Fruit fly (Drosophila melanogaster) whole organism, prepupa: Measurements from ENCODE around the gene CG7497.
A peak's percentile ranks its signal among the peaks of the same experiment; 100 is the strongest.

Experiments used
- CG10669 ChIP-seq: fragments of 200-800 bp; sonication (Bioruptor generic); optimal IDR thresholded peaks from 3 replicates; lab custom pipeline; 2018; ENCODE audit warnings: missing biosample characterization, mild to moderate bottlenecking, missing genetic modification characterization, moderate library complexity
- CG11762 ChIP-seq: fragments of 200-800 bp; sonication (Bioruptor generic); optimal IDR thresholded peaks from 3 replicates; lab custom pipeline; 2016; ENCODE audit warnings: missing biosample characterization, missing genetic modification characterization; ENCODE audit not compliant: insufficient read depth
- CG15336 ChIP-seq: fragments of 200-800 bp; sonication (Bioruptor generic); IDR thresholded peaks from 2 replicates; pipeline ENCODE4 v1.3.6; 2022; ENCODE audit warnings: missing biosample characterization, missing genetic modification characterization
- CG1621 ChIP-seq: fragments of 200-800 bp; sonication (Bioruptor generic); optimal IDR thresholded peaks from 3 replicates; lab custom pipeline; 2018; ENCODE audit warnings: missing biosample characterization, mild to moderate bottlenecking, missing genetic modification characterization
- CG16779 ChIP-seq: fragments of 200-800 bp; sonication (Bioruptor generic); optimal IDR thresholded peaks from 3 replicates; lab custom pipeline; 2017; ENCODE audit warnings: missing biosample characterization, mild to moderate bottlenecking, missing genetic modification characterization
- CG3032 ChIP-seq: fragments of 200-800 bp; optimal IDR thresholded peaks from 2 replicates; lab custom pipeline; 2019; ENCODE audit warnings: missing biosample characterization, mild to moderate bottlenecking, missing genetic modification characterization, moderate library complexity
- CG31627 ChIP-seq: fragments of 200-800 bp; sonication (Bioruptor generic); optimal IDR thresholded peaks from 3 replicates; lab custom pipeline; 2016; ENCODE audit warnings: missing biosample characterization, missing genetic modification characterization
- CG32006 ChIP-seq: fragments of 200-800 bp; sonication (Bioruptor generic); optimal IDR thresholded peaks from 3 replicates; lab custom pipeline; 2017; ENCODE audit warnings: missing biosample characterization, mild to moderate bottlenecking, missing genetic modification characterization
- CG34406 ChIP-seq: fragments of 200-800 bp; sonication (Bioruptor generic); optimal IDR thresholded peaks from 3 replicates; lab custom pipeline; 2016; ENCODE audit warnings: missing biosample characterization, missing genetic modification characterization
- CG3919 ChIP-seq: fragments of 200-800 bp; sonication (Bioruptor generic); optimal IDR thresholded peaks from 3 replicates; lab custom pipeline; 2016; ENCODE audit warnings: missing biosample characterization, missing genetic modification characterization
- CG4318 ChIP-seq: fragments of 200-800 bp; sonication (Bioruptor generic); optimal IDR thresholded peaks from 3 replicates; lab custom pipeline; 2017; ENCODE audit warnings: missing biosample characterization, mild to moderate bottlenecking, missing genetic modification characterization
- CG6163 ChIP-seq: fragments of 200-800 bp; sonication (Bioruptor generic); IDR thresholded peaks from 3 replicates; pipeline ENCODE4 v1.3.6; 2022; ENCODE audit warnings: missing biosample characterization, missing genetic modification characterization
- CG6276 ChIP-seq: fragments of 200-800 bp; sonication (Bioruptor generic); optimal IDR thresholded peaks from 2 replicates; lab custom pipeline; 2017; ENCODE audit warnings: missing biosample characterization, mild to moderate bottlenecking, missing genetic modification characterization
- CG6792 ChIP-seq: fragments of 200-800 bp; sonication (Bioruptor generic); optimal IDR thresholded peaks from 3 replicates; lab custom pipeline; 2016; ENCODE audit warnings: missing biosample characterization, missing genetic modification characterization
- CG6808 ChIP-seq: fragments of 200-800 bp; sonication (Bioruptor generic); optimal IDR thresholded peaks from 3 replicates; lab custom pipeline; 2017; ENCODE audit warnings: missing biosample characterization, missing genetic modification characterization, mild to moderate bottlenecking, moderate library complexity, missing genetic modification reagents
- CG6854 ChIP-seq: fragments of 200-800 bp; sonication (Bioruptor generic); optimal IDR thresholded peaks from 2 replicates; lab custom pipeline; 2017; ENCODE audit warnings: missing biosample characterization, mild to moderate bottlenecking, missing genetic modification characterization
- CG8119 ChIP-seq: fragments of 200-800 bp; sonication (Bioruptor generic); IDR thresholded peaks from 3 replicates; pipeline ENCODE4 v1.3.6; 2022; ENCODE audit warnings: missing biosample characterization, missing genetic modification characterization
- CG8319 ChIP-seq: fragments of 200-800 bp; sonication (Bioruptor generic); optimal IDR thresholded peaks from 3 replicates; lab custom pipeline; 2016; ENCODE audit warnings: missing biosample characterization, missing genetic modification characterization
- CG8632 ChIP-seq: fragments of 200-800 bp; sonication (Bioruptor generic); optimal IDR thresholded peaks from 3 replicates; lab custom pipeline; 2016; ENCODE audit warnings: missing biosample characterization, missing genetic modification characterization
- Eip93F ChIP-seq: fragments of 200-800 bp; sonication (Bioruptor generic); optimal IDR thresholded peaks from 2 replicates; lab custom pipeline; 2016; ENCODE audit warnings: missing biosample characterization, mild to moderate bottlenecking, missing genetic modification characterization
- Ets21C ChIP-seq: fragments of 200-800 bp; sonication (Bioruptor generic); optimal IDR thresholded peaks from 3 replicates; lab custom pipeline; 2016; ENCODE audit warnings: missing biosample characterization, missing genetic modification characterization
- Ets96B ChIP-seq: fragments of 200-800 bp; optimal IDR thresholded peaks from 2 replicates; lab custom pipeline; 2019; ENCODE audit warnings: missing biosample characterization, mild to moderate bottlenecking, missing genetic modification characterization, moderate library complexity
- Gug ChIP-seq: fragments of 200-800 bp; sonication (Bioruptor generic); IDR thresholded peaks from 2 replicates; pipeline ENCODE4 v1.3.6; 2022; ENCODE audit warnings: missing biosample characterization, missing genetic modification characterization
- Hr38 ChIP-seq: sonication (Bioruptor generic); optimal IDR thresholded peaks from 2 replicates; lab custom pipeline; 2016; ENCODE audit warnings: missing biosample characterization, missing genetic modification characterization
- Hr39 ChIP-seq: fragments of 200-800 bp; sonication (Bioruptor generic); optimal IDR thresholded peaks from 2 replicates; lab custom pipeline; 2016; ENCODE audit warnings: missing biosample characterization, missing genetic modification characterization
- Hr4 ChIP-seq: fragments of 200-800 bp; sonication (Bioruptor generic); optimal IDR thresholded peaks from 3 replicates; lab custom pipeline; 2016; ENCODE audit warnings: missing biosample characterization, missing genetic modification characterization
- Lpt ChIP-seq: fragments of 200-800 bp; sonication (Bioruptor generic); optimal IDR thresholded peaks from 3 replicates; lab custom pipeline; 2016; ENCODE audit warnings: missing biosample characterization, missing genetic modification characterization
- Smox ChIP-seq: fragments of 200-800 bp; sonication (Bioruptor generic); optimal IDR thresholded peaks from 3 replicates; lab custom pipeline; 2016; ENCODE audit warnings: missing biosample characterization, missing genetic modification characterization
- Sox102F ChIP-seq: fragments of 200-800 bp; sonication (Bioruptor generic); optimal IDR thresholded peaks from 2 replicates; lab custom pipeline; 2016; ENCODE audit warnings: missing biosample characterization, mild to moderate bottlenecking, missing genetic modification characterization
- Sox14 ChIP-seq: fragments of 200-800 bp; sonication (Bioruptor generic); optimal IDR thresholded peaks from 3 replicates; lab custom pipeline; 2016; ENCODE audit warnings: missing biosample characterization, missing genetic modification characterization
- Sox15 ChIP-seq: fragments of 200-800 bp; sonication (Bioruptor generic); optimal IDR thresholded peaks from 3 replicates; lab custom pipeline; 2016; ENCODE audit warnings: missing biosample characterization, missing genetic modification characterization
- achi ChIP-seq: fragments of 200-800 bp; sonication (Bioruptor generic); optimal IDR thresholded peaks from 3 replicates; lab custom pipeline; 2016; ENCODE audit warnings: missing biosample characterization, missing genetic modification characterization
- acj6 ChIP-seq: fragments of 200-800 bp; sonication (Bioruptor generic); optimal IDR thresholded peaks from 3 replicates; lab custom pipeline; 2016; ENCODE audit warnings: missing biosample characterization, missing genetic modification characterization
- cyc ChIP-seq: fragments of 200-800 bp; sonication (Bioruptor generic); optimal IDR thresholded peaks from 3 replicates; lab custom pipeline; 2016; ENCODE audit warnings: missing biosample characterization, missing genetic modification characterization
- dac ChIP-seq: fragments of 200-800 bp; sonication (Bioruptor generic); optimal IDR thresholded peaks from 2 replicates; lab custom pipeline; 2017; ENCODE audit warnings: missing biosample characterization, mild to moderate bottlenecking, missing genetic modification characterization
- dsx ChIP-seq: fragments of 200-800 bp; optimal IDR thresholded peaks from 3 replicates; lab custom pipeline; 2019; ENCODE audit warnings: missing biosample characterization, mild to moderate bottlenecking, missing genetic modification characterization, moderate library complexity; ENCODE audit not compliant: poor library complexity, severe bottlenecking
- esn ChIP-seq: fragments of 200-800 bp; sonication (Bioruptor generic); optimal IDR thresholded peaks from 2 replicates; lab custom pipeline; 2016; ENCODE audit warnings: missing biosample characterization, mild to moderate bottlenecking, missing genetic modification characterization, moderate library complexity
- fd59A ChIP-seq: fragments of 200-800 bp; sonication (Bioruptor generic); optimal IDR thresholded peaks from 2 replicates; lab custom pipeline; 2017; ENCODE audit warnings: missing biosample characterization, mild to moderate bottlenecking, missing genetic modification characterization, missing genetic modification reagents
- fd85E ChIP-seq: fragments of 200-800 bp; sonication (Bioruptor generic); optimal IDR thresholded peaks from 3 replicates; lab custom pipeline; 2016; ENCODE audit warnings: missing biosample characterization, missing genetic modification characterization
- fkh ChIP-seq: fragments of 200-800 bp; sonication (Bioruptor generic); optimal IDR thresholded peaks from 3 replicates; lab custom pipeline; 2017; ENCODE audit warnings: missing biosample characterization, mild to moderate bottlenecking, missing genetic modification characterization, moderate library complexity
- lz ChIP-seq: fragments of 200-800 bp; sonication (Bioruptor generic); optimal IDR thresholded peaks from 3 replicates; lab custom pipeline; 2016; ENCODE audit warnings: missing biosample characterization, missing genetic modification characterization
- net ChIP-seq: fragments of 200-800 bp; sonication (Bioruptor generic); optimal IDR thresholded peaks from 3 replicates; lab custom pipeline; 2016; ENCODE audit warnings: missing biosample characterization, missing genetic modification characterization
- pdm3 ChIP-seq: fragments of 200-800 bp; sonication (Bioruptor generic); optimal IDR thresholded peaks from 3 replicates; lab custom pipeline; 2016; ENCODE audit warnings: missing biosample characterization, missing genetic modification characterization
- spab ChIP-seq: fragments of 200-800 bp; sonication (Bioruptor generic); optimal IDR thresholded peaks from 2 replicates; lab custom pipeline; 2017; ENCODE audit warnings: missing biosample characterization, mild to moderate bottlenecking, missing genetic modification characterization, missing genetic modification reagents
- ss ChIP-seq, 2 experiments: fragments of 200-800 bp; sonication (Bioruptor generic); optimal IDR thresholded peaks; 2 replicates in 1 of 2; 3 replicates in 1 of 2; lab custom pipeline; 2017 to 2018; ENCODE audit warnings: mild to moderate bottlenecking in 2 of 2, missing biosample characterization in 2 of 2, missing genetic modification characterization in 2 of 2, moderate library complexity in 1 of 2
- topi ChIP-seq: fragments of 200-800 bp; sonication (Bioruptor generic); optimal IDR thresholded peaks from 3 replicates; lab custom pipeline; 2016; ENCODE audit warnings: missing biosample characterization, missing genetic modification characterization

CG7497 gene

dm6 chr3L:17606629-17607287 is 26.5 kb upstream of the CG7497 start (continued):
- TF ChIP-seq Sox102F (GFP tag; lab: Kevin White, UChicago): peak; percentile 19

dm6 chr3L:17608185-17609067 is 24.8 kb upstream of the CG7497 start:
- TF ChIP-seq Sox102F (GFP tag; lab: Kevin White, UChicago) (peak; percentile 75), fd59A (GFP tag; lab: Kevin White, UChicago) (no peak), achi (GFP tag; lab: Kevin White, UChicago) (peak; percentile 61), CG15336 (peak; percentile 39; the same call in 1 of the 2 replicates), spab (no peak), Sox14 (GFP tag; lab: Kevin White, UChicago) (peak; percentile 82), CG1621 (tag; lab: Kevin White, UChicago) (no peak), CG3032 (tag; lab: Kevin White, UChicago) (no peak), Hr38 (GFP tag; lab: Kevin White, UChicago) (no peak), fkh (GFP tag; lab: Kevin White, UChicago) (no peak), Gug (GFP tag; lab: Robert Waterston, UW) (no peak), CG8319 (GFP tag; lab: Kevin White, UChicago) (peak; percentile 30), ss (GFP tag; optimal IDR thresholded peaks at IDR 0.05; lab: Kevin White, UChicago) (no peak), fd85E (peak; percentile 42), CG3919 (peak; percentile 79), CG4318 (GFP tag; lab: Kevin White, UChicago) (peak; percentile 77), lz (GFP tag; lab: Kevin White, UChicago) (peak; percentile 80), dsx (GFP tag; lab: Kevin White, UChicago) (no peak), Ets21C (GFP tag; lab: Kevin White, UChicago) (peak; percentile 71), CG6163 (GFP tag; lab: Robert Waterston, UW) (0 out of 3 replicates have a peak, but pooled peaks have one; percentile 24), Eip93F (GFP tag; lab: Kevin White, UChicago) (no peak), Ets96B (no peak), esn (GFP tag; lab: Kevin White, UChicago) (peak; percentile 85), net (peak; percentile 44), Hr39 (GFP tag; lab: Kevin White, UChicago) (peak; percentile 85), CG32006 (peak; percentile 88), CG11762 (GFP tag; lab: Kevin White, UChicago) (peak; percentile 40), CG6854 (no peak), CG6276 (GFP tag; lab: Kevin White, UChicago) (peak; percentile 68), Hr4 (GFP tag; lab: Kevin White, UChicago) (peak; percentile 83), Smox (GFP tag; lab: Kevin White, UChicago) (no peak), CG6792 (GFP tag; lab: Kevin White, UChicago) (peak; percentile 42), CG31627 (GFP tag; lab: Kevin White, UChicago) (peak; percentile 86), CG10669 (GFP tag; lab: Kevin White, UChicago) (no peak), dac (GFP tag; lab: Kevin White, UChicago) (peak; percentile 50), CG34406 (GFP tag; lab: Kevin White, UChicago) (peak; percentile 60), CG6808 (GFP tag; lab: Kevin White, UChicago) (no peak), CG8119 (GFP tag; lab: Robert Waterston, UW) (peak; percentile 49; the same call in 1 of the 3 replicates), Lpt (GFP tag; lab: Kevin White, UChicago) (peak; percentile 55), CG8632 (GFP tag; lab: Kevin White, UChicago) (peak; percentile 12), topi (GFP tag; lab: Kevin White, UChicago) (peak; percentile 84), Sox15 (GFP tag; lab: Kevin White, UChicago) (peak; percentile 55), CG16779 (no peak), pdm3 (GFP tag; lab: Kevin White, UChicago) (peak; percentile 76), cyc (peak; percentile 85), acj6 (GFP tag; lab: Kevin White, UChicago) (peak; percentile 62)
